Worm (Caenorhabditis elegans) whole organism, mixed stage, embryonic: Measurements from ENCODE around the gene ooc-3.

ENCODE experiments used
- elt-3 ChIP-seq: fragments of 150-350 bp; optimal IDR thresholded peaks from 2 replicates; lab custom pipeline; 2014; ENCODE audit warnings: missing biosample characterization, missing genetic modification characterization
- lin-13 ChIP-seq: fragments of 150-350 bp; optimal IDR thresholded peaks from 2 replicates; lab custom pipeline; 2014; ENCODE audit warnings: missing biosample characterization, missing genetic modification characterization
- mep-1 ChIP-seq: fragments of 150-350 bp; optimal IDR thresholded peaks from 2 replicates; lab custom pipeline; 2017; ENCODE audit warnings: missing biosample characterization, missing genetic modification reagents, missing genetic modification characterization, inconsistent platforms
- nhr-2 ChIP-seq: fragments of 150-350 bp; optimal IDR thresholded peaks from 2 replicates; lab custom pipeline; 2014; ENCODE audit warnings: missing biosample characterization, missing genetic modification characterization
- nhr-28 ChIP-seq: fragments of 150-350 bp; optimal IDR thresholded peaks from 2 replicates; lab custom pipeline; 2014; ENCODE audit warnings: missing biosample characterization, missing genetic modification characterization
- nhr-76 ChIP-seq: sonication (generic microtip); optimal IDR thresholded peaks from 2 replicates; lab custom pipeline; 2017; ENCODE audit warnings: missing biosample characterization, missing genetic modification characterization
- pha-4 ChIP-seq: fragments of 150-350 bp; optimal IDR thresholded peaks from 2 replicates; lab custom pipeline; 2018; ENCODE audit warnings: missing biosample characterization, missing genetic modification reagents, missing genetic modification characterization
- snpc-4 ChIP-seq: fragments of 150-350 bp; optimal IDR thresholded peaks from 2 replicates; lab custom pipeline; 2014; ENCODE audit warnings: missing biosample characterization, missing genetic modification characterization
- unc-62 ChIP-seq: fragments of 150-350 bp; optimal IDR thresholded peaks from 2 replicates; lab custom pipeline; 2014; ENCODE audit warnings: missing biosample characterization, missing genetic modification reagents, missing genetic modification characterization

- TF ChIP-seq lin-13 (tag; lab: Kevin White, UChicago) (no peak), snpc-4 (tag; lab: Kevin White, UChicago) (no peak), nhr-2 (tag; lab: Kevin White, UChicago) (no peak), mep-1 (tag; lab: Kevin White, UChicago) (no peak), nhr-28 (tag; lab: Kevin White, UChicago) (no peak), unc-62 (GFP tag; lab: Kevin White, UChicago) (no peak), elt-3 (no peak), nhr-76 (tag; lab: Kevin White, UChicago) (no peak), pha-4 (tag; lab: Kevin White, UChicago) (no peak)
Observed at ce11 chrII:11487999-11488398, 7.1 kb downstream of the ooc-3 start, which contains the start of gene B0334.13.
